Worm (Caenorhabditis elegans) whole organism, young adult: ENCODE results near the gene srx-129.

ENCODE experiments used
- Y56A3A.18 ChIP-seq: fragments of 200-800 bp; sonication (Bioruptor generic); IDR thresholded peaks from 2 replicates; pipeline ENCODE4 v1.3.6; 2022; ENCODE audit warnings: missing genetic modification reagents, missing genetic modification characterization, missing compliant biosample characterization
- ama-1 ChIP-seq, 3 experiments: fragments of 150-350 bp in 1 of 3; sonication (generic microtip) in 2 of 3; optimal IDR thresholded peaks; 2 replicates each; lab custom pipeline; 2014 to 2018; ENCODE audit warnings: missing biosample characterization in 2 of 3, missing genetic modification characterization in 2 of 3, missing genetic modification reagents in 2 of 3
- aptf-2 ChIP-seq: fragments of 200-800 bp; sonication (Bioruptor generic); conservative IDR thresholded peaks from 2 replicates; pipeline ENCODE4 v1.3.6; 2022; ENCODE audit warnings: missing genetic modification reagents, missing genetic modification characterization, missing compliant biosample characterization
- atf-7 ChIP-seq: sonication (generic microtip); optimal IDR thresholded peaks from 2 replicates; lab custom pipeline; 2017; ENCODE audit warnings: mild to moderate bottlenecking, missing genetic modification characterization, missing compliant biosample characterization
- bed-2 ChIP-seq: fragments of 200-800 bp; sonication (Bioruptor generic); IDR thresholded peaks from 2 replicates; pipeline ENCODE4 v1.3.6; 2022; ENCODE audit warnings: missing genetic modification reagents, missing genetic modification characterization, missing compliant biosample characterization
- ceh-27 ChIP-seq: fragments of 200-800 bp; sonication (Bioruptor generic); optimal IDR thresholded peaks from 2 replicates; lab custom pipeline; 2018; ENCODE audit warnings: mild to moderate bottlenecking, missing genetic modification characterization, moderate library complexity, missing compliant biosample characterization
- ceh-58 ChIP-seq: fragments of 200-800 bp; sonication (Bioruptor generic); IDR thresholded peaks from 2 replicates; pipeline ENCODE4 v1.3.6; 2022; ENCODE audit warnings: missing genetic modification characterization, missing compliant biosample characterization
- dox-1 ChIP-seq: fragments of 200-800 bp; sonication (Bioruptor generic); IDR thresholded peaks from 2 replicates; pipeline ENCODE4 v1.3.6; 2022; ENCODE audit warnings: missing genetic modification reagents, missing genetic modification characterization, missing compliant biosample characterization
- dpff-1 ChIP-seq: sonication (generic microtip); optimal IDR thresholded peaks from 2 replicates; lab custom pipeline; 2017; ENCODE audit warnings: mild to moderate bottlenecking, missing genetic modification characterization, missing compliant biosample characterization
- hlh-12 ChIP-seq: sonication (generic microtip); optimal IDR thresholded peaks from 2 replicates; lab custom pipeline; 2016; ENCODE audit warnings: missing genetic modification characterization, missing compliant biosample characterization
- madf-8 ChIP-seq: fragments of 200-800 bp; sonication (Bioruptor generic); conservative IDR thresholded peaks from 2 replicates; pipeline ENCODE4 v1.3.6; 2022; ENCODE audit warnings: missing genetic modification reagents, missing genetic modification characterization, missing compliant biosample characterization

DNA sequence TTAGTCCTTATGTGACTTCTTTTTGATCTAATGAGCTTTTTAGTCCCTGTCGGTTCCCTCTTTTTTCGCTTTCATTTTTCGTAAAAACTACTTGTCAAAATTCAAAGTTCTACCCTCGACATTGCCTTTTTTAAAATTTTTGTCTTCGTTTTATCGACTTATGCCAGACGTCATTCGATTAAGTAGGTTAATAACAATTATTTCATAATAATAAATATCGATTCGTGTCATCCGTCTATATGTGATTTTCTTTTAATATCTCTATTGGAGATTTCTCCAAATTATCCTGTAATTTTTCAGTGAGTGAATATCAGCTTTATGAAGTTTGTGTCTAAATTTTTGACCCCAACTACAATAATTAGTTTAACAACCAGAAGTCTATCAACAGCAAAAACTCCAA lies 11.3 kb upstream of the srx-129 start, which contains the start of gene hpo-31:
- no peak for TF ChIP-seq madf-8 (GFP tag; lab: Robert Waterston, UW)
- TF ChIP-seq atf-7, result no peak
- no peak for TF ChIP-seq aptf-2 (GFP tag; lab: Robert Waterston, UW)
- TF ChIP-seq Y56A3A.18 (GFP tag; lab: Robert Waterston, UW), result no peak
- TF ChIP-seq ama-1 (optimal IDR thresholded peaks at IDR 0.05; lab: Kevin White, UChicago), result no peak
- TF ChIP-seq ama-1 (GFP tag; optimal IDR thresholded peaks at IDR 0.05; lab: Kevin White, UChicago), result no peak
- TF ChIP-seq hlh-12, result no peak
- TF ChIP-seq dpff-1 (tag; lab: Kevin White, UChicago), result no peak
- no peak for TF ChIP-seq ceh-27
- no peak for TF ChIP-seq bed-2 (GFP tag; lab: Robert Waterston, UW)
- no peak for TF ChIP-seq ceh-58 (GFP tag; lab: Robert Waterston, UW)
- TF ChIP-seq dox-1, result no peak
